Worm (Caenorhabditis elegans): ENCODE data around the gene F37C12.14.

- TF ChIP-seq odd-2 (tag; optimal IDR thresholded peaks at IDR 0.05) (no peak), nfya-1 (tag; optimal IDR thresholded peaks at IDR 0.05) (peak; percentile 87), nhr-11 (tag; optimal IDR thresholded peaks at IDR 0.05) (no peak), dmd-4 (tag; optimal IDR thresholded peaks at IDR 0.05; ENCODE audit: borderline replicate concordance) (no peak), pha-4 (tag; optimal IDR thresholded peaks at IDR 0.05) (no peak), ceh-14 (tag; optimal IDR thresholded peaks at IDR 0.05) (no peak), hlh-13 (GFP tag; optimal IDR thresholded peaks at IDR 0.05) (no peak), lin-11 (tag; optimal IDR thresholded peaks at IDR 0.05) (no peak), unc-55 (GFP tag; optimal IDR thresholded peaks at IDR 0.05) (no peak), fax-1 (tag; optimal IDR thresholded peaks at IDR 0.05) (no peak)
Observed at ce11 chrIII:7179538-7180301, 5.7 kb downstream of the F37C12.14 start, which contains the start of the genes rps-14 and rpl-36.

All from whole organism, late embryonic.